Worm (Caenorhabditis elegans): ENCODE data around the gene prmn-1.

The prmn-1 gene

ce11 chrX:11418667-11419066, 33.8 kb downstream of the prmn-1 start, which contains the start of gene F46C3.2:
Gene F46C3.2, minus strand, starts transcription at chrX:11418767.
- no peak for TF ChIP-seq ztf-1 (GFP tag; conservative IDR thresholded peaks at IDR 0.05)
- peak; percentile 52 for TF ChIP-seq fos-1 (tag; optimal IDR thresholded peaks at IDR 0.05)
- TF ChIP-seq snpc-4 (tag; optimal IDR thresholded peaks at IDR 0.05): no peak
- TF ChIP-seq lin-39 (tag; optimal IDR thresholded peaks at IDR 0.05): no peak
- no peak for TF ChIP-seq nhr-77 (tag; optimal IDR thresholded peaks at IDR 0.05)

ce11 chrX:11419988-11420387, 35.1 kb downstream of the prmn-1 start, which contains the start of gene F46C3.6:
Gene F46C3.6, minus strand, starts transcription at chrX:11420074.
- TF ChIP-seq blmp-1 (tag; optimal IDR thresholded peaks at IDR 0.05; ENCODE audit: insufficient read depth) (peak; percentile 71), ztf-1 (GFP tag; conservative IDR thresholded peaks at IDR 0.05) (no peak), sma-3 (GFP tag; optimal IDR thresholded peaks at IDR 0.05) (peak; percentile 79), unc-39 (tag; optimal IDR thresholded peaks at IDR 0.05) (no peak), nhr-25 (tag; optimal IDR thresholded peaks at IDR 0.05) (peak; percentile 80)

ce11 chrX:11426647-11427046, 41.8 kb downstream of the prmn-1 start:
- TF ChIP-seq fos-1 (tag; optimal IDR thresholded peaks at IDR 0.05) (peak; percentile 36), nhr-11 (tag; optimal IDR thresholded peaks at IDR 0.05) (no peak), lin-39 (tag; optimal IDR thresholded peaks at IDR 0.05) (no peak)

ce11 chrX:11427550-11427949, 42.7 kb downstream of the prmn-1 start:
- TF ChIP-seq F13H6.1 (tag; optimal IDR thresholded peaks at IDR 0.05): no peak

ce11 chrX:11433488-11433887, 48.6 kb downstream of the prmn-1 start, which contains the start of gene hum-4:
Gene hum-4, minus strand, starts transcription at chrX:11433588.
- TF ChIP-seq elt-1 (tag; optimal IDR thresholded peaks at IDR 0.05) (no peak), egl-27 (tag; optimal IDR thresholded peaks at IDR 0.05) (no peak), nhr-23 (tag; optimal IDR thresholded peaks at IDR 0.05) (no peak), ZK546.5 (tag; optimal IDR thresholded peaks at IDR 0.05) (no peak), R02D3.7 (tag; optimal IDR thresholded peaks at IDR 0.05) (no peak), nhr-129 (tag; optimal IDR thresholded peaks at IDR 0.05) (no peak), C34F6.9 (tag; optimal IDR thresholded peaks at IDR 0.05) (no peak), sma-9 (GFP tag; optimal IDR thresholded peaks at IDR 0.05) (no peak), sma-9 (tag; optimal IDR thresholded peaks at IDR 0.05) (no peak), unc-39 (tag; optimal IDR thresholded peaks at IDR 0.05) (no peak), fos-1 (tag; optimal IDR thresholded peaks at IDR 0.05) (no peak), zag-1 (tag; optimal IDR thresholded peaks at IDR 0.05) (no peak), mdl-1 (tag; optimal IDR thresholded peaks at IDR 0.05) (no peak), blmp-1 (tag; optimal IDR thresholded peaks at IDR 0.05; ENCODE audit: insufficient read depth) (no peak), nhr-10 (tag; optimal IDR thresholded peaks at IDR 0.05) (no peak), nhr-11 (tag; optimal IDR thresholded peaks at IDR 0.05) (no peak)

ce11 chrX:11435488-11435887, 50.6 kb downstream of the prmn-1 start:
- no peak for TF ChIP-seq nhr-77 (tag; optimal IDR thresholded peaks at IDR 0.05)
- TF ChIP-seq sma-3 (GFP tag; optimal IDR thresholded peaks at IDR 0.05): no peak
- no peak for TF ChIP-seq ama-1 (optimal IDR thresholded peaks at IDR 0.05)
- no peak for TF ChIP-seq unc-62 (GFP tag; optimal IDR thresholded peaks at IDR 0.05)
- no peak for TF ChIP-seq dmd-4 (tag; optimal IDR thresholded peaks at IDR 0.05)
- TF ChIP-seq nhr-25 (tag; optimal IDR thresholded peaks at IDR 0.05): no peak
- no peak for TF ChIP-seq unc-55 (GFP tag; optimal IDR thresholded peaks at IDR 0.05)
- TF ChIP-seq ztf-11 (tag; optimal IDR thresholded peaks at IDR 0.05): no peak
- TF ChIP-seq mdl-1 (tag; optimal IDR thresholded peaks at IDR 0.05): no peak

ce11 chrX:11437716-11438115, 52.8 kb downstream of the prmn-1 start:
- TF ChIP-seq nhr-6 (tag; optimal IDR thresholded peaks at IDR 0.05): no peak
- TF ChIP-seq F13H6.1 (tag; optimal IDR thresholded peaks at IDR 0.05): no peak
- TF ChIP-seq nhr-25 (tag; optimal IDR thresholded peaks at IDR 0.05): no peak
- no peak for TF ChIP-seq nhr-129 (tag; optimal IDR thresholded peaks at IDR 0.05)
- no peak for TF ChIP-seq egl-27 (tag; optimal IDR thresholded peaks at IDR 0.05)
- TF ChIP-seq mab-5 (tag; optimal IDR thresholded peaks at IDR 0.05): no peak
- TF ChIP-seq Y55F3AM.14 (GFP tag; optimal IDR thresholded peaks at IDR 0.05): no peak
- no peak for TF ChIP-seq nhr-23 (tag; optimal IDR thresholded peaks at IDR 0.05)
- no peak for TF ChIP-seq elt-3 (tag; optimal IDR thresholded peaks at IDR 0.05)
- no peak for TF ChIP-seq unc-39 (tag; optimal IDR thresholded peaks at IDR 0.05)
- TF ChIP-seq nhr-12 (tag; optimal IDR thresholded peaks at IDR 0.05): no peak
- no peak for TF ChIP-seq ztf-4 (tag; optimal IDR thresholded peaks at IDR 0.05)
- TF ChIP-seq lin-11 (tag; optimal IDR thresholded peaks at IDR 0.05): no peak
- TF ChIP-seq skn-1 (tag; optimal IDR thresholded peaks at IDR 0.05): no peak
- no peak for TF ChIP-seq gmeb-1 (tag; optimal IDR thresholded peaks at IDR 0.05)
- TF ChIP-seq snpc-4 (tag; optimal IDR thresholded peaks at IDR 0.05): no peak
- no peak for TF ChIP-seq C34F6.9 (tag; optimal IDR thresholded peaks at IDR 0.05)
